Worm (Caenorhabditis elegans): Measurements from ENCODE around the gene npr-16.

- no peak for TF ChIP-seq ctbp-1 (GFP tag; IDR thresholded peaks at IDR 0.05)
- peak in 1 of 2 experiments; percentile 91 for TF ChIP-seq unc-62 (GFP tag; optimal IDR thresholded peaks at IDR 0.05 in 1 of 2)
- no peak for TF ChIP-seq unc-62 (tag; optimal IDR thresholded peaks at IDR 0.05)
- no peak for TF ChIP-seq lin-15B (tag; optimal IDR thresholded peaks at IDR 0.05)
- TF ChIP-seq fkh-10 (GFP tag; optimal IDR thresholded peaks at IDR 0.05), result no peak
- no peak for TF ChIP-seq ceh-82 (tag; optimal IDR thresholded peaks at IDR 0.05)
- TF ChIP-seq F49E8.2 (tag; optimal IDR thresholded peaks at IDR 0.05; ENCODE audit: borderline replicate concordance), result no peak
- no peak for TF ChIP-seq unc-130 (GFP tag; optimal IDR thresholded peaks at IDR 0.05)
- no peak for TF ChIP-seq lin-13 (GFP tag; optimal IDR thresholded peaks at IDR 0.05)
Measured at ce11 chrX:3526712-3527111, 8.1 kb downstream of the npr-16 start.

All from whole organism, L4 larva.